Fruit fly (Drosophila melanogaster) whole organism, prepupa: Measurements from ENCODE around the gene Arpc1.

Experiments
- Blimp-1 ChIP-seq: fragments of 200-800 bp; sonication (Bioruptor generic); optimal IDR thresholded peaks from 3 replicates; lab custom pipeline; 2017; ENCODE audit warnings: missing biosample characterization, missing genetic modification characterization, mild to moderate bottlenecking, moderate library complexity, missing genetic modification reagents
- CG10631 ChIP-seq: fragments of 200-800 bp; sonication (Bioruptor generic); optimal IDR thresholded peaks from 2 replicates; lab custom pipeline; 2016; ENCODE audit warnings: missing biosample characterization, missing genetic modification characterization
- CG10669 ChIP-seq: fragments of 200-800 bp; sonication (Bioruptor generic); optimal IDR thresholded peaks from 3 replicates; lab custom pipeline; 2018; ENCODE audit warnings: missing biosample characterization, mild to moderate bottlenecking, missing genetic modification characterization, moderate library complexity
- CG11294 ChIP-seq: fragments of 200-800 bp; sonication (Bioruptor generic); IDR thresholded peaks from 2 replicates; pipeline ENCODE4 v1.3.6; 2022; ENCODE audit warnings: missing biosample characterization, missing genetic modification characterization
- CG11762 ChIP-seq: fragments of 200-800 bp; sonication (Bioruptor generic); optimal IDR thresholded peaks from 3 replicates; lab custom pipeline; 2016; ENCODE audit warnings: missing biosample characterization, missing genetic modification characterization; ENCODE audit not compliant: insufficient read depth
- CG15336 ChIP-seq: fragments of 200-800 bp; sonication (Bioruptor generic); IDR thresholded peaks from 2 replicates; pipeline ENCODE4 v1.3.6; 2022; ENCODE audit warnings: missing biosample characterization, missing genetic modification characterization
- CG1621 ChIP-seq: fragments of 200-800 bp; sonication (Bioruptor generic); optimal IDR thresholded peaks from 3 replicates; lab custom pipeline; 2018; ENCODE audit warnings: missing biosample characterization, mild to moderate bottlenecking, missing genetic modification characterization
- CG3032 ChIP-seq: fragments of 200-800 bp; optimal IDR thresholded peaks from 2 replicates; lab custom pipeline; 2019; ENCODE audit warnings: missing biosample characterization, mild to moderate bottlenecking, missing genetic modification characterization, moderate library complexity
- CG31627 ChIP-seq: fragments of 200-800 bp; sonication (Bioruptor generic); optimal IDR thresholded peaks from 3 replicates; lab custom pipeline; 2016; ENCODE audit warnings: missing biosample characterization, missing genetic modification characterization
- CG32006 ChIP-seq: fragments of 200-800 bp; sonication (Bioruptor generic); optimal IDR thresholded peaks from 3 replicates; lab custom pipeline; 2017; ENCODE audit warnings: missing biosample characterization, mild to moderate bottlenecking, missing genetic modification characterization
- CG34406 ChIP-seq: fragments of 200-800 bp; sonication (Bioruptor generic); optimal IDR thresholded peaks from 3 replicates; lab custom pipeline; 2016; ENCODE audit warnings: missing biosample characterization, missing genetic modification characterization
- CG6163 ChIP-seq: fragments of 200-800 bp; sonication (Bioruptor generic); IDR thresholded peaks from 3 replicates; pipeline ENCODE4 v1.3.6; 2022; ENCODE audit warnings: missing biosample characterization, missing genetic modification characterization
- CG6792 ChIP-seq: fragments of 200-800 bp; sonication (Bioruptor generic); optimal IDR thresholded peaks from 3 replicates; lab custom pipeline; 2016; ENCODE audit warnings: missing biosample characterization, missing genetic modification characterization
- CG6808 ChIP-seq: fragments of 200-800 bp; sonication (Bioruptor generic); optimal IDR thresholded peaks from 3 replicates; lab custom pipeline; 2017; ENCODE audit warnings: missing biosample characterization, missing genetic modification characterization, mild to moderate bottlenecking, moderate library complexity, missing genetic modification reagents
- CG6854 ChIP-seq: fragments of 200-800 bp; sonication (Bioruptor generic); optimal IDR thresholded peaks from 2 replicates; lab custom pipeline; 2017; ENCODE audit warnings: missing biosample characterization, mild to moderate bottlenecking, missing genetic modification characterization
- CG7368 ChIP-seq: fragments of 200-800 bp; sonication (Bioruptor generic); optimal IDR thresholded peaks from 3 replicates; lab custom pipeline; 2016; ENCODE audit warnings: missing biosample characterization, missing genetic modification characterization
- CG8119 ChIP-seq: fragments of 200-800 bp; sonication (Bioruptor generic); IDR thresholded peaks from 3 replicates; pipeline ENCODE4 v1.3.6; 2022; ENCODE audit warnings: missing biosample characterization, missing genetic modification characterization
- CG8319 ChIP-seq: fragments of 200-800 bp; sonication (Bioruptor generic); optimal IDR thresholded peaks from 3 replicates; lab custom pipeline; 2016; ENCODE audit warnings: missing biosample characterization, missing genetic modification characterization
- CG8632 ChIP-seq: fragments of 200-800 bp; sonication (Bioruptor generic); optimal IDR thresholded peaks from 3 replicates; lab custom pipeline; 2016; ENCODE audit warnings: missing biosample characterization, missing genetic modification characterization
- CG9139 ChIP-seq: fragments of 200-800 bp; sonication (Bioruptor generic); optimal IDR thresholded peaks from 3 replicates; lab custom pipeline; 2017; ENCODE audit warnings: missing biosample characterization, mild to moderate bottlenecking, missing genetic modification characterization
- Eip75B ChIP-seq: fragments of 200-800 bp; sonication (Bioruptor generic); optimal IDR thresholded peaks from 3 replicates; lab custom pipeline; 2016; ENCODE audit warnings: missing biosample characterization, missing genetic modification characterization
- Eip78C ChIP-seq: fragments of 200-800 bp; sonication (Bioruptor generic); peaks from one replicate; lab custom pipeline; 2016; ENCODE audit warnings: missing biosample characterization, missing genetic modification characterization
- Eip93F ChIP-seq: fragments of 200-800 bp; sonication (Bioruptor generic); optimal IDR thresholded peaks from 2 replicates; lab custom pipeline; 2016; ENCODE audit warnings: missing biosample characterization, mild to moderate bottlenecking, missing genetic modification characterization
- Ets21C ChIP-seq: fragments of 200-800 bp; sonication (Bioruptor generic); optimal IDR thresholded peaks from 3 replicates; lab custom pipeline; 2016; ENCODE audit warnings: missing biosample characterization, missing genetic modification characterization
- Ets96B ChIP-seq: fragments of 200-800 bp; optimal IDR thresholded peaks from 2 replicates; lab custom pipeline; 2019; ENCODE audit warnings: missing biosample characterization, mild to moderate bottlenecking, missing genetic modification characterization, moderate library complexity
- Hr4 ChIP-seq: fragments of 200-800 bp; sonication (Bioruptor generic); optimal IDR thresholded peaks from 3 replicates; lab custom pipeline; 2016; ENCODE audit warnings: missing biosample characterization, missing genetic modification characterization
- Lpt ChIP-seq: fragments of 200-800 bp; sonication (Bioruptor generic); optimal IDR thresholded peaks from 3 replicates; lab custom pipeline; 2016; ENCODE audit warnings: missing biosample characterization, missing genetic modification characterization
- Met ChIP-seq: fragments of 200-800 bp; sonication (Bioruptor generic); optimal IDR thresholded peaks from 3 replicates; lab custom pipeline; 2016; ENCODE audit warnings: missing biosample characterization, missing genetic modification characterization
- Smox ChIP-seq: fragments of 200-800 bp; sonication (Bioruptor generic); optimal IDR thresholded peaks from 3 replicates; lab custom pipeline; 2016; ENCODE audit warnings: missing biosample characterization, missing genetic modification characterization
- Sox102F ChIP-seq: fragments of 200-800 bp; sonication (Bioruptor generic); optimal IDR thresholded peaks from 2 replicates; lab custom pipeline; 2016; ENCODE audit warnings: missing biosample characterization, mild to moderate bottlenecking, missing genetic modification characterization
- Sox14 ChIP-seq: fragments of 200-800 bp; sonication (Bioruptor generic); optimal IDR thresholded peaks from 3 replicates; lab custom pipeline; 2016; ENCODE audit warnings: missing biosample characterization, missing genetic modification characterization
- Sox15 ChIP-seq: fragments of 200-800 bp; sonication (Bioruptor generic); optimal IDR thresholded peaks from 3 replicates; lab custom pipeline; 2016; ENCODE audit warnings: missing biosample characterization, missing genetic modification characterization
- achi ChIP-seq: fragments of 200-800 bp; sonication (Bioruptor generic); optimal IDR thresholded peaks from 3 replicates; lab custom pipeline; 2016; ENCODE audit warnings: missing biosample characterization, missing genetic modification characterization
- acj6 ChIP-seq: fragments of 200-800 bp; sonication (Bioruptor generic); optimal IDR thresholded peaks from 3 replicates; lab custom pipeline; 2016; ENCODE audit warnings: missing biosample characterization, missing genetic modification characterization
- dsx ChIP-seq: fragments of 200-800 bp; optimal IDR thresholded peaks from 3 replicates; lab custom pipeline; 2019; ENCODE audit warnings: missing biosample characterization, mild to moderate bottlenecking, missing genetic modification characterization, moderate library complexity; ENCODE audit not compliant: poor library complexity, severe bottlenecking
- eg ChIP-seq: fragments of 200-800 bp; sonication (Bioruptor generic); IDR thresholded peaks from 3 replicates; pipeline ENCODE4 v1.3.6; 2022; ENCODE audit warnings: missing biosample characterization, missing genetic modification characterization
- esn ChIP-seq: fragments of 200-800 bp; sonication (Bioruptor generic); optimal IDR thresholded peaks from 2 replicates; lab custom pipeline; 2016; ENCODE audit warnings: missing biosample characterization, mild to moderate bottlenecking, missing genetic modification characterization, moderate library complexity
- fd59A ChIP-seq: fragments of 200-800 bp; sonication (Bioruptor generic); optimal IDR thresholded peaks from 2 replicates; lab custom pipeline; 2017; ENCODE audit warnings: missing biosample characterization, mild to moderate bottlenecking, missing genetic modification characterization, missing genetic modification reagents
- fd85E ChIP-seq: fragments of 200-800 bp; sonication (Bioruptor generic); optimal IDR thresholded peaks from 3 replicates; lab custom pipeline; 2016; ENCODE audit warnings: missing biosample characterization, missing genetic modification characterization
- net ChIP-seq: fragments of 200-800 bp; sonication (Bioruptor generic); optimal IDR thresholded peaks from 3 replicates; lab custom pipeline; 2016; ENCODE audit warnings: missing biosample characterization, missing genetic modification characterization
- pdm3 ChIP-seq: fragments of 200-800 bp; sonication (Bioruptor generic); optimal IDR thresholded peaks from 3 replicates; lab custom pipeline; 2016; ENCODE audit warnings: missing biosample characterization, missing genetic modification characterization
- salr ChIP-seq, 2 experiments: fragments of 200-800 bp; sonication (Bioruptor generic); optimal IDR thresholded peaks; 3 replicates each; lab custom pipeline; 2016 to 2018; ENCODE audit warnings: missing biosample characterization in 2 of 2, missing genetic modification characterization in 2 of 2, mild to moderate bottlenecking in 1 of 2
- spab ChIP-seq: fragments of 200-800 bp; sonication (Bioruptor generic); optimal IDR thresholded peaks from 2 replicates; lab custom pipeline; 2017; ENCODE audit warnings: missing biosample characterization, mild to moderate bottlenecking, missing genetic modification characterization, missing genetic modification reagents
- ss ChIP-seq, 2 experiments: fragments of 200-800 bp; sonication (Bioruptor generic); optimal IDR thresholded peaks; 2 replicates in 1 of 2; 3 replicates in 1 of 2; lab custom pipeline; 2017 to 2018; ENCODE audit warnings: mild to moderate bottlenecking in 2 of 2, missing biosample characterization in 2 of 2, missing genetic modification characterization in 2 of 2, moderate library complexity in 1 of 2
- svp ChIP-seq: fragments of 200-800 bp; sonication (Bioruptor generic); peaks from one replicate; lab custom pipeline; 2016; ENCODE audit warnings: missing biosample characterization, missing genetic modification characterization
- topi ChIP-seq: fragments of 200-800 bp; sonication (Bioruptor generic); optimal IDR thresholded peaks from 3 replicates; lab custom pipeline; 2016; ENCODE audit warnings: missing biosample characterization, missing genetic modification characterization
- vri ChIP-seq: fragments of 200-800 bp; sonication (Bioruptor generic); optimal IDR thresholded peaks from 3 replicates; lab custom pipeline; 2016; ENCODE audit warnings: missing biosample characterization, mild to moderate bottlenecking, missing genetic modification characterization

Gene Arpc1

dm6 chr2L:13835002-13835910 is 5.7 kb upstream of the Arpc1 start, which contains the start of the genes mRpS23 and CenG1A (continued):
- TF ChIP-seq CG8119 (GFP tag; lab: Robert Waterston, UW), result peak; percentile 100
- peak; percentile 100 for TF ChIP-seq svp (GFP tag; lab: Kevin White, UChicago)
- peak; percentile 99 for TF ChIP-seq fd85E (GFP tag; lab: Kevin White, UChicago)
- peak; percentile 100 for TF ChIP-seq vri (GFP tag; lab: Kevin White, UChicago)
- TF ChIP-seq Eip75B (GFP tag; lab: Kevin White, UChicago), result peak; percentile 100
- peak; percentile 100 for TF ChIP-seq Eip93F (GFP tag; lab: Kevin White, UChicago)
- TF ChIP-seq Smox (GFP tag; lab: Kevin White, UChicago), result peak; percentile 100
- TF ChIP-seq Blimp-1 (GFP tag; lab: Kevin White, UChicago), result peak; percentile 98
- TF ChIP-seq Ets21C, result peak; percentile 100
- TF ChIP-seq CG32006, result peak; percentile 100
- TF ChIP-seq spab (GFP tag; lab: Kevin White, UChicago), result peak; percentile 100
- TF ChIP-seq Ets96B (tag; lab: Kevin White, UChicago), result peak; percentile 100
- peak; percentile 99 for TF ChIP-seq CG6808
- peak; percentile 100 for TF ChIP-seq Met
- TF ChIP-seq acj6, result peak; percentile 100
- TF ChIP-seq CG10631 (GFP tag; lab: Kevin White, UChicago), result peak; percentile 100

- TF ChIP-seq Met (no peak), CG34406 (GFP tag; lab: Kevin White, UChicago) (no peak), CG11762 (GFP tag; lab: Kevin White, UChicago) (no peak), vri (GFP tag; lab: Kevin White, UChicago) (no peak), achi (GFP tag; lab: Kevin White, UChicago) (no peak), salr (GFP tag; optimal IDR thresholded peaks at IDR 0.05; lab: Kevin White, UChicago) (no peak), CG11294 (GFP tag; lab: Robert Waterston, UW) (no peak), esn (GFP tag; lab: Kevin White, UChicago) (peak; percentile 14), Eip93F (GFP tag; lab: Kevin White, UChicago) (no peak), CG1621 (tag; lab: Kevin White, UChicago) (no peak), ss (GFP tag; optimal IDR thresholded peaks at IDR 0.05; lab: Kevin White, UChicago) (no peak), acj6 (no peak), CG8319 (GFP tag; lab: Kevin White, UChicago) (no peak), Eip78C (GFP tag; lab: Kevin White, UChicago) (no peak), Sox102F (GFP tag; lab: Kevin White, UChicago) (no peak), Sox15 (GFP tag; lab: Kevin White, UChicago) (no peak), dsx (no peak), net (no peak), CG10669 (GFP tag; lab: Kevin White, UChicago) (no peak), CG31627 (GFP tag; lab: Kevin White, UChicago) (peak; percentile 26), pdm3 (GFP tag; lab: Kevin White, UChicago) (no peak), CG32006 (no peak), CG8119 (GFP tag; lab: Robert Waterston, UW) (0 out of 3 replicates have a peak, but pooled peaks have one; percentile 12), CG8632 (GFP tag; lab: Kevin White, UChicago) (no peak), fd59A (GFP tag; lab: Kevin White, UChicago) (no peak), CG6163 (no peak), CG6792 (GFP tag; lab: Kevin White, UChicago) (no peak), CG15336 (GFP tag; lab: Robert Waterston, UW) (no peak), CG10631 (GFP tag; lab: Kevin White, UChicago) (no peak), Blimp-1 (GFP tag; lab: Kevin White, UChicago) (no peak), CG9139 (GFP tag; lab: Kevin White, UChicago) (no peak), CG6854 (GFP tag; lab: Kevin White, UChicago) (no peak), CG3032 (tag; lab: Kevin White, UChicago) (peak; percentile 8), Hr4 (GFP tag; lab: Kevin White, UChicago) (no peak), Eip75B (GFP tag; lab: Kevin White, UChicago) (no peak), CG7368 (no peak), Lpt (GFP tag; lab: Kevin White, UChicago) (no peak), topi (GFP tag; lab: Kevin White, UChicago) (no peak), eg (GFP tag; lab: Robert Waterston, UW) (0 out of 3 replicates have a peak, but pooled peaks have one; percentile 15), Sox14 (GFP tag; lab: Kevin White, UChicago) (no peak)
Measured at dm6 chr2L:13833058-13833457, 3.5 kb upstream of the Arpc1 start, which contains the start of the genes GatC, PolG2 and Polr2C. Gene GatC, minus strand, starts transcription at chr2L:13833105. Gene PolG2, minus strand, starts transcription at chr2L:13833105. Gene Polr2C, plus strand, starts transcription at chr2L:13833337.
